Worm (Caenorhabditis elegans): Measurements from ENCODE around the gene spp-16.

DNA sequence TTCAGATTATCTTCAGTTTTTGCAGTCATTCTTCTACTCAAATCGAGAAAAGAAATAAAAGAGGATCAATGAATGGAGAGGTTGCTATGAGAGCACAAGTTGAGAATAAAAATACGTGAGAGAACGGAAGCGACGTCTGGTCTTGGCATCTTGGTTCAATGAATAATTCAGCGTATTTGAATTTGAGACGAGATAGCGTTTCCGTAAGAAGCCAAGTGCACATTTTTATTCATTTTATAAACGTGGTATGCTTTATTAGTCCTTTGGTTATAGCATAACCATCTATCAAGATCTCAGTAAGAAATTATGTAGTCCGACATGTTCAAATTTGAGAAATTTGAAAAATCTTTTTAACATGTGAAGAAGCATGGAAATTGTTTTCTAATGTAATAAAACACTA is 17.3 kb upstream of the spp-16 start, which contains the start of gene F58B4.2:
- no peak for TF ChIP-seq lin-35 (GFP tag; optimal IDR thresholded peaks at IDR 0.05)
- no peak for TF ChIP-seq elt-2 (tag; optimal IDR thresholded peaks at IDR 0.05)
- no peak for TF ChIP-seq aly-2 (tag; optimal IDR thresholded peaks at IDR 0.05)
- TF ChIP-seq xbp-1 (tag; optimal IDR thresholded peaks at IDR 0.05) = no peak
- TF ChIP-seq lin-39 (tag; optimal IDR thresholded peaks at IDR 0.05) = no peak
- TF ChIP-seq nhr-85 (tag) = no peak
- no peak for TF ChIP-seq snpc-4 (tag; optimal IDR thresholded peaks at IDR 0.05)
- no peak for TF ChIP-seq efl-1 (optimal IDR thresholded peaks at IDR 0.05)
- no peak for TF ChIP-seq efl-1 (GFP tag; optimal IDR thresholded peaks at IDR 0.05 in 1 of 2)
- TF ChIP-seq fos-1 (tag; optimal IDR thresholded peaks at IDR 0.05) = no peak
- TF ChIP-seq unc-62 (GFP tag; optimal IDR thresholded peaks at IDR 0.05) = no peak

All from whole organism, L1 larva.